Fruit fly (Drosophila melanogaster) whole organism, embryonic: ENCODE data around the gene CG8568.

ENCODE experiments used
- Atf6 ChIP-seq: fragments of 200-800 bp; sonication (Bioruptor generic); IDR thresholded peaks from 2 replicates; pipeline ENCODE4 v1.3.6; 2022; ENCODE audit warnings: missing biosample characterization, missing genetic modification characterization
- Bgb ChIP-seq: fragments of 200-800 bp; sonication (Bioruptor generic); IDR thresholded peaks from 2 replicates; pipeline ENCODE4 v1.3.6; 2022; ENCODE audit warnings: missing biosample characterization, missing genetic modification characterization; ENCODE audit not compliant: partially characterized antibody
- CG10209 ChIP-seq: fragments of 200-800 bp; sonication (Bioruptor generic); optimal IDR thresholded peaks from 3 replicates; lab custom pipeline; 2017; ENCODE audit warnings: missing biosample characterization, mild to moderate bottlenecking, missing genetic modification characterization, missing genetic modification reagents
- CG11695 ChIP-seq: fragments of 200-800 bp; sonication (Bioruptor generic); IDR thresholded peaks from 3 replicates; pipeline ENCODE4 v1.3.6; 2022; ENCODE audit warnings: missing biosample characterization, missing genetic modification characterization
- CG11696 ChIP-seq: fragments of 200-800 bp; sonication (Bioruptor generic); IDR thresholded peaks from 2 replicates; pipeline ENCODE4 v1.3.6; 2022; ENCODE audit warnings: missing biosample characterization, missing genetic modification characterization
- CG12942 ChIP-seq: fragments of 200-800 bp; sonication (Bioruptor generic); optimal IDR thresholded peaks from 3 replicates; lab custom pipeline; 2016; ENCODE audit warnings: missing biosample characterization, missing genetic modification characterization
- CG14860 ChIP-seq: fragments of 200-800 bp; sonication (Bioruptor generic); IDR thresholded peaks from 3 replicates; pipeline ENCODE4 v1.3.6; 2022; ENCODE audit warnings: missing biosample characterization, missing genetic modification characterization; ENCODE audit not compliant: partially characterized antibody
- CG15601 ChIP-seq: fragments of 200-800 bp; sonication (Bioruptor generic); optimal IDR thresholded peaks from 3 replicates; lab custom pipeline; 2019; ENCODE audit warnings: missing biosample characterization, mild to moderate bottlenecking, missing genetic modification characterization, moderate library complexity
- CG16813 ChIP-seq: fragments of 200-800 bp; sonication (Bioruptor generic); IDR thresholded peaks from 3 replicates; pipeline ENCODE4 v1.3.6; 2022; ENCODE audit warnings: missing biosample characterization, missing genetic modification characterization; ENCODE audit not compliant: partially characterized antibody
- CG17361 ChIP-seq: fragments of 200-800 bp; sonication (Bioruptor generic); IDR thresholded peaks from 3 replicates; pipeline ENCODE4 v1.3.6; 2022; ENCODE audit warnings: missing biosample characterization, missing genetic modification characterization
- CG17612 ChIP-seq: fragments of 200-800 bp; sonication (Bioruptor generic); IDR thresholded peaks from 2 replicates; pipeline ENCODE4 v1.3.6; 2022; ENCODE audit warnings: missing biosample characterization, missing genetic modification characterization
- CG2712 ChIP-seq: fragments of 200-800 bp; optimal IDR thresholded peaks from 3 replicates; lab custom pipeline; 2019; ENCODE audit warnings: missing biosample characterization, mild to moderate bottlenecking, missing genetic modification characterization, moderate library complexity
- CG3065 ChIP-seq: fragments of 200-800 bp; sonication (Bioruptor generic); optimal IDR thresholded peaks from 2 replicates; lab custom pipeline; 2016; ENCODE audit warnings: missing biosample characterization, missing genetic modification characterization
- CG31441 ChIP-seq: fragments of 200-800 bp; sonication (Bioruptor generic); IDR thresholded peaks from 2 replicates; pipeline ENCODE4 v1.3.6; 2022; ENCODE audit warnings: missing biosample characterization, missing genetic modification characterization
- CG32767 ChIP-seq: fragments of 200-800 bp; sonication (Bioruptor generic); IDR thresholded peaks from 2 replicates; pipeline ENCODE4 v1.3.6; 2022; ENCODE audit warnings: missing biosample characterization, missing genetic modification characterization
- CG34224 ChIP-seq: fragments of 200-800 bp; sonication (Bioruptor generic); IDR thresholded peaks from 3 replicates; pipeline ENCODE4 v1.3.6; 2022; ENCODE audit warnings: missing biosample characterization, missing genetic modification characterization; ENCODE audit not compliant: partially characterized antibody
- CG6791 ChIP-seq: fragments of 200-800 bp; sonication (Bioruptor generic); IDR thresholded peaks from 3 replicates; pipeline ENCODE4 v1.3.6; 2022; ENCODE audit warnings: missing biosample characterization, missing genetic modification characterization; ENCODE audit not compliant: partially characterized antibody
- CG8924 ChIP-seq: fragments of 200-800 bp; optimal IDR thresholded peaks from 3 replicates; lab custom pipeline; 2019; ENCODE audit warnings: missing biosample characterization, mild to moderate bottlenecking, missing genetic modification characterization, moderate library complexity
- CG9437 ChIP-seq: fragments of 200-800 bp; sonication (Bioruptor generic); optimal IDR thresholded peaks from 2 replicates; lab custom pipeline; 2018; ENCODE audit warnings: missing biosample characterization, mild to moderate bottlenecking, missing genetic modification characterization
- D19A ChIP-seq: fragments of 200-800 bp; optimal IDR thresholded peaks from 3 replicates; lab custom pipeline; 2019; ENCODE audit warnings: missing biosample characterization, mild to moderate bottlenecking, missing genetic modification characterization, moderate library complexity
- Elba2 ChIP-seq: fragments of 200-800 bp; sonication (Bioruptor generic); optimal IDR thresholded peaks from 3 replicates; lab custom pipeline; 2016; ENCODE audit warnings: missing biosample characterization, missing genetic modification characterization
- Fer1 ChIP-seq: fragments of 200-800 bp; sonication (Bioruptor generic); optimal IDR thresholded peaks from 2 replicates; lab custom pipeline; 2017; ENCODE audit warnings: missing biosample characterization, mild to moderate bottlenecking, missing genetic modification characterization
- Fer3 ChIP-seq: fragments of 200-800 bp; sonication (Bioruptor generic); optimal IDR thresholded peaks from 2 replicates; lab custom pipeline; 2018; ENCODE audit warnings: missing biosample characterization, mild to moderate bottlenecking, missing genetic modification characterization, moderate library complexity
- Hr51 ChIP-seq, 2 experiments: fragments of 200-800 bp; sonication (Bioruptor generic); optimal IDR thresholded peaks; 2 replicates in 1 of 2; 3 replicates in 1 of 2; lab custom pipeline; 2016 to 2018; ENCODE audit warnings: missing biosample characterization in 2 of 2, missing genetic modification characterization in 2 of 2, mild to moderate bottlenecking in 1 of 2, moderate library complexity in 1 of 2
- Lhr ChIP-seq: fragments of 200-800 bp; sonication (Bioruptor generic); optimal IDR thresholded peaks from 3 replicates; lab custom pipeline; 2017; ENCODE audit warnings: mild to moderate bottlenecking, missing biosample characterization, missing genetic modification reagents, missing genetic modification characterization
- Myb ChIP-seq: fragments of 200-800 bp; sonication (Bioruptor generic); optimal IDR thresholded peaks from 2 replicates; lab custom pipeline; 2016; ENCODE audit warnings: missing biosample characterization, missing genetic modification characterization
- Sox100B ChIP-seq: fragments of 200-800 bp; sonication (Bioruptor generic); optimal IDR thresholded peaks from 3 replicates; lab custom pipeline; 2018; ENCODE audit warnings: missing biosample characterization, mild to moderate bottlenecking, missing genetic modification characterization
- Usf ChIP-seq: fragments of 200-800 bp; sonication (Bioruptor generic); optimal IDR thresholded peaks from 2 replicates; lab custom pipeline; 2017; ENCODE audit warnings: missing genotype, missing biosample characterization, missing genetic modification characterization
- Vsx1 ChIP-seq: fragments of 200-800 bp; sonication (Bioruptor generic); optimal IDR thresholded peaks from 2 replicates; lab custom pipeline; 2017; ENCODE audit warnings: missing biosample characterization, mild to moderate bottlenecking, missing genetic modification characterization, missing genetic modification reagents
- Xrp1 ChIP-seq: fragments of 200-800 bp; sonication (Bioruptor generic); IDR thresholded peaks from 2 replicates; pipeline ENCODE4 v1.3.6; 2022; ENCODE audit warnings: missing biosample characterization, missing genetic modification characterization
- btn ChIP-seq: fragments of 200-800 bp; sonication (Bioruptor generic); optimal IDR thresholded peaks from 2 replicates; lab custom pipeline; 2016; ENCODE audit warnings: missing biosample characterization, missing genetic modification characterization
- caup ChIP-seq: fragments of 200-800 bp; sonication (Bioruptor generic); optimal IDR thresholded peaks from 3 replicates; lab custom pipeline; 2017; ENCODE audit warnings: missing biosample characterization, mild to moderate bottlenecking, missing genetic modification characterization, moderate library complexity; ENCODE audit not compliant: severe bottlenecking
- ci ChIP-seq: fragments of 200-800 bp; sonication (Bioruptor generic); IDR thresholded peaks from 3 replicates; pipeline ENCODE4 v1.3.6; 2022; ENCODE audit warnings: missing biosample characterization, missing genetic modification characterization
- cwo ChIP-seq: fragments of 200-800 bp; sonication (Bioruptor generic); optimal IDR thresholded peaks from 3 replicates; lab custom pipeline; 2017; ENCODE audit warnings: missing biosample characterization, missing genetic modification characterization, mild to moderate bottlenecking, moderate library complexity, missing genetic modification reagents
- dpn ChIP-seq, 2 experiments: fragments of 200-800 bp; sonication (Bioruptor generic); optimal IDR thresholded peaks; 3 replicates each; lab custom pipeline; 2016; ENCODE audit warnings: missing biosample characterization in 2 of 2, missing genetic modification characterization in 2 of 2
- insv ChIP-seq, 2 experiments: fragments of 200-800 bp; sonication (Bioruptor generic); optimal IDR thresholded peaks; 3 replicates each; lab custom pipeline; 2016 to 2018; ENCODE audit warnings: missing biosample characterization in 2 of 2, missing genetic modification characterization in 2 of 2
- kni ChIP-seq: fragments of 200-800 bp; sonication (Bioruptor generic); optimal IDR thresholded peaks from 3 replicates; lab custom pipeline; 2017; ENCODE audit warnings: mild to moderate bottlenecking, missing biosample characterization, missing genetic modification reagents, missing genetic modification characterization
- mam ChIP-seq: fragments of 200-800 bp; sonication (Bioruptor generic); optimal IDR thresholded peaks from 3 replicates; lab custom pipeline; 2016; ENCODE audit warnings: missing biosample characterization, missing genetic modification characterization
- mld ChIP-seq: fragments of 200-800 bp; sonication (Bioruptor generic); IDR thresholded peaks from 3 replicates; pipeline ENCODE4 v1.3.6; 2022; ENCODE audit warnings: missing biosample characterization, missing genetic modification characterization; ENCODE audit not compliant: partially characterized antibody
- pfk ChIP-seq: fragments of 200-800 bp; sonication (Bioruptor generic); optimal IDR thresholded peaks from 2 replicates; lab custom pipeline; 2018; ENCODE audit warnings: missing biosample characterization, mild to moderate bottlenecking, missing genetic modification characterization, moderate library complexity
- pzg ChIP-seq: fragments of 200-800 bp; sonication (Bioruptor generic); optimal IDR thresholded peaks from 3 replicates; lab custom pipeline; 2018; ENCODE audit warnings: missing biosample characterization, mild to moderate bottlenecking, missing genetic modification characterization, moderate library complexity
- sna ChIP-seq: fragments of 200-800 bp; sonication (Bioruptor generic); IDR thresholded peaks from 2 replicates; pipeline ENCODE4 v1.3.6; 2022; ENCODE audit warnings: missing biosample characterization, missing genetic modification characterization; ENCODE audit not compliant: partially characterized antibody
- sr ChIP-seq: fragments of 200-800 bp; sonication (Bioruptor generic); IDR thresholded peaks from 3 replicates; pipeline ENCODE4 v1.3.6; 2022; ENCODE audit warnings: missing biosample characterization, missing genetic modification characterization
- ssp ChIP-seq: fragments of 200-800 bp; sonication (Bioruptor generic); IDR thresholded peaks from 2 replicates; pipeline ENCODE4 v1.3.6; 2022; ENCODE audit warnings: missing biosample characterization, missing genetic modification characterization
- trem ChIP-seq: fragments of 200-800 bp; optimal IDR thresholded peaks from 3 replicates; lab custom pipeline; 2019; ENCODE audit warnings: missing biosample characterization, mild to moderate bottlenecking, missing genetic modification characterization, moderate library complexity
- tup ChIP-seq: fragments of 200-800 bp; sonication (Bioruptor generic); optimal IDR thresholded peaks from 2 replicates; lab custom pipeline; 2016; ENCODE audit warnings: missing biosample characterization, mild to moderate bottlenecking, missing genetic modification characterization, moderate library complexity
- vnd ChIP-seq: fragments of 200-800 bp; sonication (Bioruptor generic); IDR thresholded peaks from 3 replicates; pipeline ENCODE4 v1.3.6; 2022; ENCODE audit warnings: missing biosample characterization, missing genetic modification characterization; ENCODE audit not compliant: partially characterized antibody
- vvl ChIP-seq: fragments of 200-800 bp; sonication (Bioruptor generic); IDR thresholded peaks from 2 replicates; pipeline ENCODE4 v1.3.6; 2022; ENCODE audit warnings: missing biosample characterization, missing genetic modification characterization
- zen ChIP-seq: fragments of 200-800 bp; sonication (Bioruptor generic); optimal IDR thresholded peaks from 3 replicates; lab custom pipeline; 2018; ENCODE audit warnings: missing biosample characterization, mild to moderate bottlenecking, missing genetic modification characterization, moderate library complexity

The CG8568 gene

DNA sequence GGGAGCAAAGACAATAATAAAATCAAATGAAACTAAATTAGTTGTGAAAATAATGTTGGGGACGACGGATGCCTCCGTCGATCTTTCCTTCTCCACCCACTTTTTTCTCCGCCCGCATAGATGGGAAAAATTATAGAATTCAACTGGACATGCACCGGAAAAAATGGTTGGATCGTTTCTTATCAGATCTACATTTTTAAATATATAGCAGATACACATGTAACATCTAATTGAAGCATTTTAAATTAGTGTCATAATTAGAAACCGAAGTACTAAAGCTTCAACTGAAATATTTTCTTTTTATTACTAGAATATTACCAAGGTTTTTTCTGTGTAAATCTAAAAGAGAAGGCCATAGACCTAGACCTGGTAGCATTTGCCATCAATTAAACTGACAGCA lies 49.2 kb upstream of the CG8568 start (continued):
- TF ChIP-seq ci (GFP tag; lab: Robert Waterston, UW) = 0 out of 3 replicates have a peak, but pooled peaks have one; percentile 42
- TF ChIP-seq Atf6 (GFP tag; lab: Robert Waterston, UW) = no peak
- TF ChIP-seq Xrp1 = peak; percentile 58
- TF ChIP-seq CG9437 (GFP tag; lab: Kevin White, UChicago) = no peak
- no peak for TF ChIP-seq Vsx1 (GFP tag; lab: Kevin White, UChicago)
- TF ChIP-seq CG17361 (GFP tag; lab: Robert Waterston, UW) = peak; percentile 61
- no peak for TF ChIP-seq Myb
- peak; percentile 57 for TF ChIP-seq D19A (tag; lab: Kevin White, UChicago)
- no peak for TF ChIP-seq Usf (GFP tag; lab: Kevin White, UChicago)
- peak; percentile 10 for TF ChIP-seq CG15601 (tag; lab: Kevin White, UChicago)
- TF ChIP-seq vvl (GFP tag; lab: Robert Waterston, UW) = peak; percentile 48
- no peak for TF ChIP-seq insv (GFP tag; optimal IDR thresholded peaks at IDR 0.05; lab: Kevin White, UChicago)
- no peak for TF ChIP-seq CG3065 (GFP tag; lab: Kevin White, UChicago)
- TF ChIP-seq zen (tag; lab: Kevin White, UChicago) = peak; percentile 31
- no peak for TF ChIP-seq CG34224 (GFP tag; lab: Robert Waterston, UW)
- no peak for TF ChIP-seq tup (GFP tag; lab: Kevin White, UChicago)
- TF ChIP-seq Fer3 (tag; lab: Kevin White, UChicago) = peak; percentile 13
- no peak for TF ChIP-seq CG17612 (GFP tag; lab: Robert Waterston, UW)
- TF ChIP-seq CG14860 = no peak
- TF ChIP-seq Bgb (GFP tag; lab: Robert Waterston, UW) = no peak
- no peak for TF ChIP-seq btn (GFP tag; lab: Kevin White, UChicago)
- TF ChIP-seq Hr51 (GFP tag; optimal IDR thresholded peaks at IDR 0.05; lab: Kevin White, UChicago) = no peak
- no peak for TF ChIP-seq kni (GFP tag; lab: Kevin White, UChicago)
- no peak for TF ChIP-seq cwo (GFP tag; lab: Kevin White, UChicago)
- no peak for TF ChIP-seq caup (GFP tag; lab: Kevin White, UChicago)
- TF ChIP-seq trem (tag; lab: Kevin White, UChicago) = peak; percentile 14
- peak in 1 of 2 experiments; percentile 0 for TF ChIP-seq dpn (GFP tag; optimal IDR thresholded peaks at IDR 0.05; lab: Kevin White, UChicago)
- peak; percentile 10 for TF ChIP-seq CG8924 (tag; lab: Kevin White, UChicago)
- TF ChIP-seq mld = no peak
- no peak for TF ChIP-seq Fer1 (GFP tag; lab: Kevin White, UChicago)
- 0 out of 3 replicates have a peak, but pooled peaks have one; percentile 26 for TF ChIP-seq CG11695 (GFP tag; lab: Robert Waterston, UW)
- no peak for TF ChIP-seq mam
- TF ChIP-seq CG2712 (tag; lab: Kevin White, UChicago) = peak; percentile 69
- TF ChIP-seq vnd (GFP tag; lab: Robert Waterston, UW) = no peak
- no peak for TF ChIP-seq sr (GFP tag; lab: Robert Waterston, UW)
- TF ChIP-seq CG6791 (GFP tag; lab: Robert Waterston, UW) = no peak
- 0 out of 2 replicates have a peak, but pooled peaks have one; percentile 46 for TF ChIP-seq CG11696 (GFP tag; lab: Robert Waterston, UW)
- TF ChIP-seq pzg (GFP tag; lab: Kevin White, UChicago) = no peak
- TF ChIP-seq ssp (GFP tag; lab: Robert Waterston, UW) = peak; percentile 23; the same call in 1 of the 2 replicates
- TF ChIP-seq CG32767 = no peak
- peak; percentile 28 for TF ChIP-seq Sox100B (GFP tag; lab: Kevin White, UChicago)
- TF ChIP-seq CG16813 (GFP tag; lab: Robert Waterston, UW) = no peak
- TF ChIP-seq sna = no peak
- TF ChIP-seq Lhr (GFP tag; lab: Kevin White, UChicago) = no peak
- no peak for TF ChIP-seq CG12942 (GFP tag; lab: Kevin White, UChicago)
- TF ChIP-seq CG31441 (GFP tag; lab: Robert Waterston, UW) = peak; percentile 60
- no peak for TF ChIP-seq pfk (GFP tag; lab: Kevin White, UChicago)
- no peak for TF ChIP-seq Elba2
- peak; percentile 24 for TF ChIP-seq CG10209 (GFP tag; lab: Kevin White, UChicago)
